Fruit fly (Drosophila melanogaster) whole organism, embryonic: ENCODE results near the gene Cyp1.
A peak's percentile ranks its signal among the peaks of the same experiment; 100 is the strongest.

Source experiments
- Antp ChIP-seq: fragments of 200-800 bp; sonication (Bioruptor generic); optimal IDR thresholded peaks from 3 replicates; lab custom pipeline; 2016; ENCODE audit warnings: missing biosample characterization, missing genetic modification characterization
- Asciz ChIP-seq: fragments of 200-800 bp; sonication (Bioruptor generic); optimal IDR thresholded peaks from 2 replicates; lab custom pipeline; 2017; ENCODE audit warnings: missing biosample characterization, mild to moderate bottlenecking, missing genetic modification characterization, missing genetic modification reagents
- Bgb ChIP-seq: fragments of 200-800 bp; sonication (Bioruptor generic); IDR thresholded peaks from 2 replicates; pipeline ENCODE4 v1.3.6; 2022; ENCODE audit warnings: missing biosample characterization, missing genetic modification characterization; ENCODE audit not compliant: partially characterized antibody
- CG10209 ChIP-seq: fragments of 200-800 bp; sonication (Bioruptor generic); optimal IDR thresholded peaks from 3 replicates; lab custom pipeline; 2017; ENCODE audit warnings: missing biosample characterization, mild to moderate bottlenecking, missing genetic modification characterization, missing genetic modification reagents
- CG10543 ChIP-seq: fragments of 200-800 bp; sonication (Bioruptor generic); optimal IDR thresholded peaks from 3 replicates; lab custom pipeline; 2017; ENCODE audit warnings: missing biosample characterization, mild to moderate bottlenecking, missing genetic modification characterization, moderate library complexity
- CG12299 ChIP-seq: fragments of 200-800 bp; sonication (Bioruptor generic); optimal IDR thresholded peaks from 2 replicates; lab custom pipeline; 2018; ENCODE audit warnings: missing biosample characterization, mild to moderate bottlenecking, missing genetic modification characterization
- CG12659 ChIP-seq: fragments of 200-800 bp; sonication (Bioruptor generic); optimal IDR thresholded peaks from 3 replicates; lab custom pipeline; 2017; ENCODE audit warnings: mild to moderate bottlenecking, missing biosample characterization, missing genetic modification reagents, missing genetic modification characterization
- CG13775 ChIP-seq: fragments of 200-800 bp; sonication (Bioruptor generic); optimal IDR thresholded peaks from 3 replicates; lab custom pipeline; 2017; ENCODE audit warnings: missing biosample characterization, mild to moderate bottlenecking, missing genetic modification characterization
- CG13894 ChIP-seq: fragments of 200-800 bp; sonication (Bioruptor generic); optimal IDR thresholded peaks from 3 replicates; lab custom pipeline; 2018; ENCODE audit warnings: missing biosample characterization, mild to moderate bottlenecking, missing genetic modification characterization, moderate library complexity
- CG15696 ChIP-seq: fragments of 200-800 bp; sonication (Bioruptor generic); optimal IDR thresholded peaks from 2 replicates; lab custom pipeline; 2019; ENCODE audit warnings: missing biosample characterization, mild to moderate bottlenecking, missing genetic modification characterization, moderate library complexity
- CG17612 ChIP-seq: fragments of 200-800 bp; sonication (Bioruptor generic); IDR thresholded peaks from 2 replicates; pipeline ENCODE4 v1.3.6; 2022; ENCODE audit warnings: missing biosample characterization, missing genetic modification characterization
- CG2116 ChIP-seq: fragments of 200-800 bp; sonication (Bioruptor generic); optimal IDR thresholded peaks from 3 replicates; lab custom pipeline; 2018; ENCODE audit warnings: missing biosample characterization, mild to moderate bottlenecking, missing genetic modification characterization
- CG2120 ChIP-seq: fragments of 200-800 bp; sonication (Bioruptor generic); optimal IDR thresholded peaks from 3 replicates; lab custom pipeline; 2016; ENCODE audit warnings: missing biosample characterization, missing genetic modification characterization
- CG2199 ChIP-seq: fragments of 200-800 bp; sonication (Bioruptor generic); IDR thresholded peaks from 3 replicates; pipeline ENCODE4 v1.3.6; 2022; ENCODE audit warnings: missing biosample characterization, missing genetic modification characterization
- CG30403 ChIP-seq: fragments of 200-800 bp; sonication (Bioruptor generic); optimal IDR thresholded peaks from 3 replicates; lab custom pipeline; 2016; ENCODE audit warnings: missing biosample characterization, missing genetic modification characterization
- CG6254 ChIP-seq: fragments of 200-800 bp; sonication (Bioruptor generic); optimal IDR thresholded peaks from 3 replicates; lab custom pipeline; 2017; ENCODE audit warnings: mild to moderate bottlenecking, missing biosample characterization, missing genetic modification reagents, missing genetic modification characterization
- CG6689 ChIP-seq: fragments of 200-800 bp; sonication (Bioruptor generic); IDR thresholded peaks from 2 replicates; pipeline ENCODE4 v1.3.6; 2022; ENCODE audit warnings: missing biosample characterization, missing genetic modification characterization
- CG6791 ChIP-seq: fragments of 200-800 bp; sonication (Bioruptor generic); IDR thresholded peaks from 3 replicates; pipeline ENCODE4 v1.3.6; 2022; ENCODE audit warnings: missing biosample characterization, missing genetic modification characterization; ENCODE audit not compliant: partially characterized antibody
- CG6813 ChIP-seq: fragments of 200-800 bp; sonication (Bioruptor generic); optimal IDR thresholded peaks from 2 replicates; lab custom pipeline; 2017; ENCODE audit warnings: missing biosample characterization, missing genetic modification characterization, mild to moderate bottlenecking, moderate library complexity, missing genetic modification reagents
- CG8359 ChIP-seq: fragments of 200-800 bp; sonication (Bioruptor generic); optimal IDR thresholded peaks from 2 replicates; lab custom pipeline; 2017; ENCODE audit warnings: missing biosample characterization, mild to moderate bottlenecking, missing genetic modification characterization, borderline replicate concordance
- GATAe ChIP-seq: fragments of 200-800 bp; sonication (Bioruptor generic); conservative IDR thresholded peaks from 2 replicates; pipeline ENCODE4 v1.3.6; 2022; ENCODE audit warnings: missing biosample characterization, missing genetic modification characterization
- H2.0 ChIP-seq: fragments of 200-800 bp; sonication (Bioruptor generic); IDR thresholded peaks from 2 replicates; pipeline ENCODE4 v1.3.6; 2022; ENCODE audit warnings: missing biosample characterization, missing genetic modification characterization
- HLHmδ ChIP-seq: fragments of 200-800 bp; sonication (Bioruptor generic); optimal IDR thresholded peaks from 2 replicates; lab custom pipeline; 2018; ENCODE audit warnings: missing biosample characterization, mild to moderate bottlenecking, missing genetic modification characterization, moderate library complexity
- Mes4 ChIP-seq: fragments of 200-800 bp; sonication (Bioruptor generic); optimal IDR thresholded peaks from 2 replicates; lab custom pipeline; 2016; ENCODE audit warnings: missing biosample characterization, missing genetic modification characterization
- Sin3A ChIP-seq: fragments of >200 bp; optimal IDR thresholded peaks from 2 replicates; lab custom pipeline; 2018
- amos ChIP-seq: fragments of 200-800 bp; sonication (Bioruptor generic); IDR thresholded peaks from 2 replicates; pipeline ENCODE4 v1.3.6; 2022; ENCODE audit warnings: missing biosample characterization, missing genetic modification characterization; ENCODE audit not compliant: partially characterized antibody
- aop ChIP-seq: fragments of 200-800 bp; sonication (Bioruptor generic); IDR thresholded peaks from 2 replicates; pipeline ENCODE4 v1.3.6; 2022; ENCODE audit warnings: missing biosample characterization, missing genetic modification characterization
- bowl ChIP-seq: fragments of 200-800 bp; sonication (Bioruptor generic); IDR thresholded peaks from 2 replicates; pipeline ENCODE4 v1.3.6; 2022; ENCODE audit warnings: missing biosample characterization, missing genetic modification characterization
- bsh ChIP-seq, 2 experiments: fragments of 200-800 bp; sonication (Bioruptor generic); optimal IDR thresholded peaks; 2 replicates each; lab custom pipeline; 2017 to 2018; ENCODE audit warnings: mild to moderate bottlenecking in 2 of 2, missing biosample characterization in 2 of 2, missing genetic modification characterization in 2 of 2, moderate library complexity in 1 of 2
- chinmo ChIP-seq: fragments of 200-800 bp; sonication (Bioruptor generic); IDR thresholded peaks from 4 replicates; pipeline ENCODE4 v1.3.6; 2022; ENCODE audit warnings: missing biosample characterization, missing genetic modification characterization; ENCODE audit not compliant: partially characterized antibody
- corto ChIP-seq: fragments of 200-800 bp; sonication (Bioruptor generic); optimal IDR thresholded peaks from 2 replicates; lab custom pipeline; 2016; ENCODE audit warnings: missing biosample characterization, mild to moderate bottlenecking, missing genetic modification characterization, moderate library complexity
- croc ChIP-seq: fragments of 200-800 bp; sonication (Bioruptor generic); conservative IDR thresholded peaks from 3 replicates; pipeline ENCODE4 v1.3.6; 2022; ENCODE audit warnings: missing biosample characterization, missing genetic modification characterization
- dmrt99B ChIP-seq: fragments of 200-800 bp; sonication (Bioruptor generic); optimal IDR thresholded peaks from 2 replicates; lab custom pipeline; 2018; ENCODE audit warnings: missing biosample characterization, mild to moderate bottlenecking, missing genetic modification characterization, moderate library complexity
- gcm2 ChIP-seq: fragments of 200-800 bp; sonication (Bioruptor generic); optimal IDR thresholded peaks from 2 replicates; lab custom pipeline; 2016; ENCODE audit warnings: missing biosample characterization, missing genetic modification characterization
- knrl ChIP-seq: fragments of 200-800 bp; sonication (Bioruptor generic); IDR thresholded peaks from 3 replicates; pipeline ENCODE4 v1.3.6; 2022; ENCODE audit warnings: missing biosample characterization, missing genetic modification characterization; ENCODE audit not compliant: partially characterized antibody
- lab ChIP-seq: fragments of 200-800 bp; sonication (Bioruptor generic); optimal IDR thresholded peaks from 3 replicates; lab custom pipeline; 2017; ENCODE audit warnings: missing biosample characterization, missing genetic modification characterization, mild to moderate bottlenecking, moderate library complexity, missing genetic modification reagents
- lmd ChIP-seq: fragments of 200-800 bp; sonication (Bioruptor generic); IDR thresholded peaks from 2 replicates; pipeline ENCODE4 v1.3.6; 2022; ENCODE audit warnings: missing biosample characterization, missing genetic modification characterization
- nerfin-1 ChIP-seq: fragments of 200-800 bp; sonication (Bioruptor generic); optimal IDR thresholded peaks from 3 replicates; lab custom pipeline; 2019; ENCODE audit warnings: missing biosample characterization, mild to moderate bottlenecking, missing genetic modification characterization, moderate library complexity
- peb ChIP-seq: fragments of 200-800 bp; sonication (Bioruptor generic); IDR thresholded peaks from 2 replicates; pipeline ENCODE4 v1.3.6; 2022; ENCODE audit warnings: missing biosample characterization, missing genetic modification characterization
- pros ChIP-seq: fragments of 200-800 bp; sonication (Bioruptor generic); optimal IDR thresholded peaks from 3 replicates; lab custom pipeline; 2019; ENCODE audit warnings: missing biosample characterization, mild to moderate bottlenecking, missing genetic modification characterization, moderate library complexity
- psq ChIP-seq: fragments of 200-800 bp; sonication (Bioruptor generic); optimal IDR thresholded peaks from 2 replicates; lab custom pipeline; 2017; ENCODE audit warnings: missing biosample characterization, missing genetic modification characterization
- slp2 ChIP-seq: fragments of 200-800 bp; sonication (Bioruptor generic); optimal IDR thresholded peaks from 2 replicates; lab custom pipeline; 2016; ENCODE audit warnings: missing biosample characterization, missing genetic modification characterization
- sna ChIP-seq: fragments of 200-800 bp; sonication (Bioruptor generic); IDR thresholded peaks from 2 replicates; pipeline ENCODE4 v1.3.6; 2022; ENCODE audit warnings: missing biosample characterization, missing genetic modification characterization; ENCODE audit not compliant: partially characterized antibody
- so ChIP-seq: fragments of 200-800 bp; sonication (Bioruptor generic); IDR thresholded peaks from 3 replicates; pipeline ENCODE4 v1.3.6; 2022; ENCODE audit warnings: missing biosample characterization, missing genetic modification characterization
- twi ChIP-seq: fragments of 200-800 bp; optimal IDR thresholded peaks from 2 replicates; lab custom pipeline; 2019; ENCODE audit warnings: missing biosample characterization, mild to moderate bottlenecking, missing genetic modification characterization, moderate library complexity
- unpg ChIP-seq: fragments of 200-800 bp; sonication (Bioruptor generic); optimal IDR thresholded peaks from 3 replicates; lab custom pipeline; 2018; ENCODE audit warnings: missing biosample characterization, mild to moderate bottlenecking, missing genetic modification characterization, moderate library complexity
- z ChIP-seq: fragments of 200-800 bp; sonication (Bioruptor generic); IDR thresholded peaks from 3 replicates; pipeline ENCODE4 v1.3.6; 2022; ENCODE audit warnings: missing biosample characterization, missing genetic modification characterization
- zen ChIP-seq: fragments of 200-800 bp; sonication (Bioruptor generic); optimal IDR thresholded peaks from 3 replicates; lab custom pipeline; 2018; ENCODE audit warnings: missing biosample characterization, mild to moderate bottlenecking, missing genetic modification characterization, moderate library complexity

Cyp1 gene

DNA sequence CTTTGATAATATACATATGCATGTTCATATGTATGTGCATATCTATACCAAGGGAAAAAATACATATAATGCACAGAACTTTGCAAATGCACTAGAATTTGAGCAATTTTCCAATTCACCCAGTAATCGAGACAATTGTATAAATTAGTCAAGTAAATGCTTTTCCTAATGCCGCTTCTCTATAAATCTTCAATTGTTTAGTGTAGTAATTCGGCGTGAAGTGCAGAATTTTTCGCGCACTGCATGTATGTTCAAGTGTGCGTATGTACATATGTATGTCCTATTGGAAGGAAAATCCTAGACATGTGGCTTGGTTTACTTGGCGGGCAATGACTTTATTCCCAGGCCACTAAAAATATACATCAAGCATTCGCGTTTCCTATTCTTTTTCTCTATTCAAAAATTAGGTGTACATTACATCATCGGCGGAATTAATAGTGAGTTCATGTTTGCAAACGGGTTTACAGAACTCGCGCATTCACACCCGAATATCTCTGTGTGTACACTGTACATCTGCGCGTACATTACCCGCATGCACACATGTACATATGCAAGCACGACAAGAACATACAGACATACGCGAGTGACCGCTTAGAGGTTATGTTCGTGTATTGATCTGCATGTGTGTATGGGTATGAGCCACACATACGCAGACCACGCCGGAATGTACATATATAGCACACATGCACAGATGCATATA is 1.2 kb downstream of the Cyp1 start (continued):
- TF ChIP-seq CG6254 (GFP tag; lab: Kevin White, UChicago) (no peak), CG12299 (no peak), CG13894 (tag; lab: Kevin White, UChicago) (peak; percentile 34), Bgb (GFP tag; lab: Robert Waterston, UW) (peak; percentile 49; the same call in 1 of the 2 replicates), GATAe (GFP tag; lab: Robert Waterston, UW) (no peak), CG30403 (GFP tag; lab: Kevin White, UChicago) (peak; percentile 1), aop (GFP tag; lab: Robert Waterston, UW) (no peak), Sin3A (no peak), H2.0 (no peak), CG2199 (GFP tag; lab: Robert Waterston, UW) (peak; percentile 80; the same call in 2 of the 3 replicates), knrl (GFP tag; lab: Robert Waterston, UW) (peak; percentile 29; the same call in 1 of the 3 replicates), CG2120 (GFP tag; lab: Kevin White, UChicago) (no peak), slp2 (GFP tag; lab: Kevin White, UChicago) (no peak), CG6813 (GFP tag; lab: Kevin White, UChicago) (peak; percentile 5), CG2116 (no peak), croc (GFP tag; lab: Robert Waterston, UW) (no peak), CG10543 (GFP tag; lab: Kevin White, UChicago) (peak; percentile 65), gcm2 (GFP tag; lab: Kevin White, UChicago) (peak; percentile 8), amos (GFP tag; lab: Robert Waterston, UW) (no peak; the same call in 1 of the 2 replicates), CG6689 (GFP tag; lab: Robert Waterston, UW) (no peak), CG12659 (GFP tag; lab: Kevin White, UChicago) (no peak), CG8359 (GFP tag; lab: Kevin White, UChicago) (no peak), chinmo (peak; percentile 99), nerfin-1 (tag; lab: Kevin White, UChicago) (peak; percentile 99), corto (peak; percentile 38), zen (no peak), dmrt99B (tag; lab: Kevin White, UChicago) (no peak), unpg (GFP tag; lab: Kevin White, UChicago) (no peak), pros (no peak), lab (GFP tag; lab: Kevin White, UChicago) (no peak), bowl (no peak), sna (GFP tag; lab: Robert Waterston, UW) (no peak), lmd (peak; percentile 28; the same call in 1 of the 2 replicates), HLHmδ (GFP tag; lab: Kevin White, UChicago) (peak; percentile 69), z (GFP tag; lab: Robert Waterston, UW) (peak; percentile 23; the same call in 1 of the 3 replicates), twi (peak; percentile 78), CG13775 (no peak), Antp (no peak), CG10209 (GFP tag; lab: Kevin White, UChicago) (no peak), CG15696 (tag; lab: Kevin White, UChicago) (peak; percentile 28), so (GFP tag; lab: Robert Waterston, UW) (no peak), CG17612 (GFP tag; lab: Robert Waterston, UW) (no peak), bsh (GFP tag; optimal IDR thresholded peaks at IDR 0.05; lab: Kevin White, UChicago) (peak in 1 of 2 experiments; percentile 41), CG6791 (GFP tag; lab: Robert Waterston, UW) (peak; percentile 64; the same call in 2 of the 3 replicates), peb (GFP tag; lab: Robert Waterston, UW) (no peak), psq (GFP tag; lab: Kevin White, UChicago) (no peak), Mes4 (GFP tag; lab: Kevin White, UChicago) (peak; percentile 17), Asciz (no peak)
